Fruit fly (Drosophila melanogaster): ENCODE measurements around the gene Rab9Fb.

- TF ChIP-seq CG8478 (optimal IDR thresholded peaks at IDR 0.05) (no peak), pan (optimal IDR thresholded peaks at IDR 0.05) (no peak), Dll (optimal IDR thresholded peaks at IDR 0.05) (no peak), usp (GFP tag; optimal IDR thresholded peaks at IDR 0.05) (no peak)
Observed at dm6 chrX:10952386-10952785, at the start of gene Rab9Fb.
